Worm (Caenorhabditis elegans) whole organism, L3 larva: ENCODE data around the gene K09H11.9.

Experiments
- mdl-1 ChIP-seq: fragments of 150-350 bp; optimal IDR thresholded peaks from 2 replicates; lab custom pipeline; 2014; ENCODE audit warnings: missing biosample characterization, missing genetic modification characterization
- nhr-28 ChIP-seq: fragments of 150-350 bp; optimal IDR thresholded peaks from 2 replicates; lab custom pipeline; 2014; ENCODE audit warnings: missing biosample characterization, missing genetic modification characterization

DNA sequence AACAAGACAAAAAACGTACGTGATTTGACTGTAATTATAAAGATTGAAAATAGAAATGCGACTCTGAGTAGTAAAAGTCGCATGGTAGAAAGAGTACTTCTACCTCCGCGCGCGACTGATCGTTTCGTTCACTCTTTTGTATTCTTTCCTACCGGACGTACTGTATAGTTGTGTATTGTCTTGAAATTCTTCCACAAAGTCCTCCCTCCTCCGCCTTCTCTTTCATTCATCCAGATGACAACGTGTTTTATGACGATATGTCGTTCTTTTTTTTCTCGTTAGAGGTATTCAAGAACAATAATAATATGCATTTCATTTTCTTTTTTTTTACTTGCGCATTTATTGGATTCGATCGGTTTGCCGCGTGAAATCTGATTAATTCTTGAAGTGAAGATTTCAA is 10.1 kb upstream of the K09H11.9 start, which contains the start of gene K09H11.4:
- TF ChIP-seq nhr-28 (no peak), mdl-1 (tag; lab: Kevin White, UChicago) (no peak)
